Fruit fly (Drosophila melanogaster) whole organism, embryonic: ENCODE results near the gene Rab14.

ENCODE experiments used
- Bgb ChIP-seq: fragments of 200-800 bp; sonication (Bioruptor generic); IDR thresholded peaks from 2 replicates; pipeline ENCODE4 v1.3.6; 2022; ENCODE audit warnings: missing biosample characterization, missing genetic modification characterization; ENCODE audit not compliant: partially characterized antibody
- CG11247 ChIP-seq: fragments of 200-800 bp; sonication (Bioruptor generic); IDR thresholded peaks from 2 replicates; pipeline ENCODE4 v1.3.6; 2022; ENCODE audit warnings: missing biosample characterization, missing genetic modification characterization
- CG14965 ChIP-seq: fragments of 200-800 bp; sonication (Bioruptor generic); optimal IDR thresholded peaks from 2 replicates; lab custom pipeline; 2016; ENCODE audit warnings: missing biosample characterization, missing genetic modification characterization, borderline replicate concordance
- CG15696 ChIP-seq: fragments of 200-800 bp; sonication (Bioruptor generic); optimal IDR thresholded peaks from 2 replicates; lab custom pipeline; 2019; ENCODE audit warnings: missing biosample characterization, mild to moderate bottlenecking, missing genetic modification characterization, moderate library complexity
- GATAe ChIP-seq: fragments of 200-800 bp; sonication (Bioruptor generic); conservative IDR thresholded peaks from 2 replicates; pipeline ENCODE4 v1.3.6; 2022; ENCODE audit warnings: missing biosample characterization, missing genetic modification characterization
- dan ChIP-seq: fragments of 200-800 bp; sonication (Bioruptor generic); IDR thresholded peaks from 2 replicates; pipeline ENCODE4 v1.3.6; 2022; ENCODE audit warnings: missing biosample characterization, missing genetic modification characterization
- emc ChIP-seq: fragments of 200-800 bp; sonication (Bioruptor generic); optimal IDR thresholded peaks from 2 replicates; lab custom pipeline; 2016; ENCODE audit warnings: missing biosample characterization, missing genetic modification characterization
- ind ChIP-seq: fragments of 200-800 bp; sonication (Bioruptor generic); optimal IDR thresholded peaks from 3 replicates; lab custom pipeline; 2016; ENCODE audit warnings: missing biosample characterization, missing genetic modification characterization
- lab ChIP-seq: fragments of 200-800 bp; sonication (Bioruptor generic); optimal IDR thresholded peaks from 3 replicates; lab custom pipeline; 2017; ENCODE audit warnings: missing biosample characterization, missing genetic modification characterization, mild to moderate bottlenecking, moderate library complexity, missing genetic modification reagents
- ttk ChIP-seq: fragments of 200-800 bp; sonication (Bioruptor generic); IDR thresholded peaks from 2 replicates; pipeline ENCODE4 v2.1.2; 2022; ENCODE audit warnings: missing biosample characterization, missing genetic modification characterization
- z ChIP-seq: fragments of 200-800 bp; sonication (Bioruptor generic); IDR thresholded peaks from 3 replicates; pipeline ENCODE4 v1.3.6; 2022; ENCODE audit warnings: missing biosample characterization, missing genetic modification characterization

dm6 chr2L:14372254-14372717, 17.3 kb downstream of the Rab14 start:
- no peak for TF ChIP-seq emc
- no peak for TF ChIP-seq CG15696
- peak; percentile 15; the same call in 1 of the 2 replicates for TF ChIP-seq GATAe (GFP tag; lab: Robert Waterston, UW)
- TF ChIP-seq ttk = peak; percentile 80
- TF ChIP-seq CG11247 (GFP tag; lab: Robert Waterston, UW) = peak; percentile 82
- no peak for TF ChIP-seq CG14965 (GFP tag; lab: Kevin White, UChicago)
- TF ChIP-seq z (GFP tag; lab: Robert Waterston, UW) = no peak
- no peak for TF ChIP-seq ind
- TF ChIP-seq dan = no peak
- TF ChIP-seq Bgb (GFP tag; lab: Robert Waterston, UW) = no peak
- peak; percentile 30 for TF ChIP-seq lab (GFP tag; lab: Kevin White, UChicago)
